Worm (Caenorhabditis elegans) whole organism, early embryonic: Measurements from ENCODE around the gene msp-45.
"Not testable (repeated sequence)": the region's sequence is repeated elsewhere in the genome, so short reads cannot be mapped to it uniquely, and the experiment has no call there.

Source experiments
- B0310.2 ChIP-seq: sonication (generic microtip); optimal IDR thresholded peaks from 2 replicates; lab custom pipeline; 2016; ENCODE audit warnings: mild to moderate bottlenecking, missing genetic modification characterization, missing compliant biosample characterization
- F13C5.2 ChIP-seq: sonication (generic microtip); optimal IDR thresholded peaks from 2 replicates; lab custom pipeline; 2017; ENCODE audit warnings: mild to moderate bottlenecking, missing genetic modification characterization, inconsistent platforms, missing compliant biosample characterization
- aly-1 ChIP-seq: sonication (generic microtip); optimal IDR thresholded peaks from 2 replicates; lab custom pipeline; 2016; ENCODE audit warnings: missing genetic modification characterization, missing compliant biosample characterization
- ama-1 ChIP-seq: fragments of 150-350 bp; optimal IDR thresholded peaks from 2 replicates; lab custom pipeline; 2014
- ceh-13 ChIP-seq: fragments of 200-800 bp; sonication (Bioruptor generic); optimal IDR thresholded peaks from 2 replicates; lab custom pipeline; 2018; ENCODE audit warnings: mild to moderate bottlenecking, missing genetic modification characterization, missing compliant biosample characterization
- ceh-36 ChIP-seq: sonication (generic microtip); optimal IDR thresholded peaks from 2 replicates; lab custom pipeline; 2016; ENCODE audit warnings: missing genetic modification characterization, inconsistent platforms, missing compliant biosample characterization
- ets-7 ChIP-seq: sonication (generic microtip); optimal IDR thresholded peaks from 2 replicates; lab custom pipeline; 2016; ENCODE audit warnings: missing genotype, missing genetic modification characterization, missing compliant biosample characterization
- flt-1 ChIP-seq: fragments of 200-800 bp; sonication (Bioruptor generic); IDR thresholded peaks from 2 replicates; pipeline ENCODE4 v1.3.6; 2022; ENCODE audit warnings: missing genetic modification characterization, missing compliant biosample characterization
- hmbx-1 ChIP-seq: sonication (generic microtip); optimal IDR thresholded peaks from 2 replicates; lab custom pipeline; 2016; ENCODE audit warnings: mild to moderate bottlenecking, missing genetic modification characterization, missing compliant biosample characterization
- hmg-4 ChIP-seq: fragments of 200-800 bp; sonication (Bioruptor generic); optimal IDR thresholded peaks from 2 replicates; lab custom pipeline; 2018; ENCODE audit warnings: mild to moderate bottlenecking, missing genetic modification characterization, missing compliant biosample characterization
- hnd-1 ChIP-seq: sonication (generic microtip); optimal IDR thresholded peaks from 2 replicates; lab custom pipeline; 2016; ENCODE audit warnings: missing genetic modification characterization, missing compliant biosample characterization
- pes-1 ChIP-seq: fragments of 200-800 bp; sonication (Bioruptor generic); IDR thresholded peaks from 2 replicates; pipeline ENCODE4 v1.3.6; 2022; ENCODE audit warnings: missing genetic modification reagents, missing genetic modification characterization, missing compliant biosample characterization
- scrt-1 ChIP-seq: fragments of 200-800 bp; sonication (Bioruptor generic); IDR thresholded peaks from 2 replicates; pipeline ENCODE4 v1.3.6; 2022; ENCODE audit warnings: missing genetic modification characterization, missing compliant biosample characterization
- sea-1 ChIP-seq: fragments of 200-800 bp; sonication (Bioruptor generic); conservative IDR thresholded peaks from 2 replicates; pipeline ENCODE4 v1.3.6; 2022; ENCODE audit warnings: missing genetic modification characterization, missing compliant biosample characterization
- tbx-11 ChIP-seq: fragments of 200-800 bp; sonication (Bioruptor generic); IDR thresholded peaks from 2 replicates; pipeline ENCODE4 v1.3.6; 2022; ENCODE audit warnings: missing genetic modification characterization, missing compliant biosample characterization
- tbx-37 ChIP-seq: fragments of 200-800 bp; sonication (Bioruptor generic); conservative IDR thresholded peaks from 2 replicates; pipeline ENCODE4 v1.3.6; 2022; ENCODE audit warnings: missing genetic modification reagents, missing genetic modification characterization, missing compliant biosample characterization
- tra-4 ChIP-seq: sonication (generic microtip); optimal IDR thresholded peaks from 2 replicates; lab custom pipeline; 2017; ENCODE audit warnings: missing genetic modification characterization, missing compliant biosample characterization

msp-45 gene

ce11 chrII:5170932-5171331 is 14.0 kb upstream of the msp-45 start, which contains the start of gene srb-1:
TSS of gene srb-1 (minus strand) at chrII:5171032.
- TF ChIP-seq ceh-36 (tag; lab: Kevin White, UChicago) (no peak), flt-1 (no peak), F13C5.2 (tag; lab: Kevin White, UChicago) (no peak), tbx-11 (GFP tag; lab: Robert Waterston, UW) (no peak), ceh-13 (GFP tag; lab: Kevin White, UChicago) (no peak), hmbx-1 (no peak), tbx-37 (GFP tag; lab: Robert Waterston, UW) (no peak), sea-1 (no peak), ets-7 (tag; lab: Kevin White, UChicago) (no peak), aly-1 (no peak), tra-4 (no peak), hnd-1 (tag; lab: Kevin White, UChicago) (no peak), B0310.2 (no peak)

- TF ChIP-seq B0310.2 (no peak), hmbx-1 (no peak), tra-4 (no peak), tbx-37 (GFP tag; lab: Robert Waterston, UW) (no peak), sea-1 (no peak), ets-7 (tag; lab: Kevin White, UChicago) (no peak), F13C5.2 (tag; lab: Kevin White, UChicago) (no peak), hmg-4 (GFP tag; lab: Kevin White, UChicago) (no peak), pes-1 (no peak)
Observed at ce11 chrII:5166738-5167137, 9.9 kb upstream of the msp-45 start, which contains the start of gene srb-3. TSS of gene srb-3 (minus strand) at chrII:5166838.

- no peak for TF ChIP-seq B0310.2
- no peak for TF ChIP-seq F13C5.2 (tag; lab: Kevin White, UChicago)
- no peak for TF ChIP-seq aly-1
- TF ChIP-seq ceh-36 (tag; lab: Kevin White, UChicago), result no peak
- TF ChIP-seq sea-1, result no peak
- no peak for TF ChIP-seq ceh-13 (GFP tag; lab: Kevin White, UChicago)
- no peak for TF ChIP-seq flt-1
- no peak for TF ChIP-seq tra-4
- no peak for TF ChIP-seq pes-1
- TF ChIP-seq ama-1 (lab: Kevin White, UChicago), result no peak
- no peak for TF ChIP-seq tbx-11 (GFP tag; lab: Robert Waterston, UW)
- TF ChIP-seq hnd-1 (tag; lab: Kevin White, UChicago), result no peak
- TF ChIP-seq hmbx-1, result no peak
- no peak for TF ChIP-seq hmg-4 (GFP tag; lab: Kevin White, UChicago)
- no peak for TF ChIP-seq scrt-1 (GFP tag; lab: Robert Waterston, UW)
- TF ChIP-seq ets-7 (tag; lab: Kevin White, UChicago), result no peak
- no peak for TF ChIP-seq tbx-37 (GFP tag; lab: Robert Waterston, UW)
Observed at ce11 chrII:5163283-5163682, 6.4 kb upstream of the msp-45 start, which contains the start of gene srb-5. TSS of gene srb-5 (minus strand) at chrII:5163383.

- no peak for TF ChIP-seq scrt-1 (GFP tag; lab: Robert Waterston, UW)
- TF ChIP-seq B0310.2, result no peak
- TF ChIP-seq aly-1, result no peak
- no peak for TF ChIP-seq tra-4
- TF ChIP-seq ceh-36 (tag; lab: Kevin White, UChicago), result no peak
- TF ChIP-seq pes-1, result no peak
- no peak for TF ChIP-seq ets-7 (tag; lab: Kevin White, UChicago)
- TF ChIP-seq tbx-37 (GFP tag; lab: Robert Waterston, UW), result no peak
- TF ChIP-seq hmbx-1, result no peak
- TF ChIP-seq sea-1, result no peak
- TF ChIP-seq tbx-11 (GFP tag; lab: Robert Waterston, UW), result no peak
Observed at ce11 chrII:5161102-5161501, 4.2 kb upstream of the msp-45 start, which contains the start of gene C27D6.11. TSS of gene C27D6.11 (minus strand) at chrII:5161202.

- not testable (repeated sequence) for TF ChIP-seq flt-1; aly-1; ceh-13 (GFP tag; lab: Kevin White, UChicago)
Observed at ce11 chrII:5158774-5159173, 1.9 kb upstream of the msp-45 start, which contains the start of gene F58A6.9. TSS of gene F58A6.9 (minus strand) at chrII:5158874.

ce11 chrII:5157525-5157924 is 642 bp upstream of the msp-45 start, which contains the start of gene srb-13:
TSS of gene srb-13 (minus strand) at chrII:5157625.
- no peak for TF ChIP-seq ceh-13 (GFP tag; lab: Kevin White, UChicago)
- no peak for TF ChIP-seq ama-1 (lab: Kevin White, UChicago)

- no peak for TF ChIP-seq tra-4
- no peak for TF ChIP-seq flt-1
- TF ChIP-seq ceh-36 (tag; lab: Kevin White, UChicago), result no peak
- TF ChIP-seq pes-1, result no peak
Observed at ce11 chrII:5154540-5154939, 2.3 kb downstream of the msp-45 start, which contains the start of gene srb-12. TSS of gene srb-12 (minus strand) at chrII:5154640.

- TF ChIP-seq pes-1 (no peak), scrt-1 (GFP tag; lab: Robert Waterston, UW) (no peak), tra-4 (no peak), tbx-11 (GFP tag; lab: Robert Waterston, UW) (no peak), B0310.2 (no peak), hnd-1 (tag; lab: Kevin White, UChicago) (no peak), hmg-4 (GFP tag; lab: Kevin White, UChicago) (no peak), tbx-37 (GFP tag; lab: Robert Waterston, UW) (no peak), hmbx-1 (no peak), ceh-36 (tag; lab: Kevin White, UChicago) (no peak), sea-1 (no peak), F13C5.2 (tag; lab: Kevin White, UChicago) (no peak), ama-1 (lab: Kevin White, UChicago) (no peak), aly-1 (no peak), flt-1 (no peak), ets-7 (tag; lab: Kevin White, UChicago) (no peak), ceh-13 (GFP tag; lab: Kevin White, UChicago) (no peak)
Observed at ce11 chrII:5150829-5151228, 6.1 kb downstream of the msp-45 start, which contains the start of gene srb-16. TSS of gene srb-16 (minus strand) at chrII:5150929.
